Worm (Caenorhabditis elegans) whole organism, dauer: Measurements from ENCODE around the gene mutd-1.

Experiments
- unc-62 ChIP-seq: sonication (generic microtip); optimal IDR thresholded peaks from 2 replicates; lab custom pipeline; 2017; ENCODE audit warnings: missing biosample characterization, missing genetic modification reagents, missing genetic modification characterization

mutd-1 gene

DNA sequence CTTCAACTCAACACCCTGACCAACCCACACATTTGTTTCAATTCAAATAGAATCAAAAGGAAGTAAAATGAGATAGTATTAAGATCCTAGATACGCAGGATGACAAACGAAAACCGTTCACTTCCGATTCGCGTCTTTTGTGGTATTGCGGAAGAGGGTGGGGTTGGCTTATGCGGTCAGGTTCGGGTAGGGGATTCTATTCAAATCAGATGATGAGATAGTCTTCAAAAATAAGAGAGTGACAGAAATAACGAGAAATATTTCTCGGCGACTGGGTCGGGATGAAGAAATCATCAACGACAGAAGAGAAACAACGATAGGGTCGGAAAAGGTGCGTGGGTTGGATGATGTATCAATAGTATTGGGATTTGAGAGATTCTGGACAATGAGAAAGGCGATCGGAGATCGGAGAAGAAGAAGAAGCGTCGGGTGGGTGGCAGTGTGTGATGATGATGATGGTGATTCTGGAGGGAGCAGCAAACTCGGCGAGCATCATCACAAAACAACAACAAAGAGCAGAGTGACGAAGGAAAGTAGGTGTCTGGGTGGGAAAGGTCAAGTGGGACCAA, 38.4 kb downstream of the mutd-1 start:
- no peak for TF ChIP-seq unc-62 (GFP tag; lab: Kevin White, UChicago)

DNA sequence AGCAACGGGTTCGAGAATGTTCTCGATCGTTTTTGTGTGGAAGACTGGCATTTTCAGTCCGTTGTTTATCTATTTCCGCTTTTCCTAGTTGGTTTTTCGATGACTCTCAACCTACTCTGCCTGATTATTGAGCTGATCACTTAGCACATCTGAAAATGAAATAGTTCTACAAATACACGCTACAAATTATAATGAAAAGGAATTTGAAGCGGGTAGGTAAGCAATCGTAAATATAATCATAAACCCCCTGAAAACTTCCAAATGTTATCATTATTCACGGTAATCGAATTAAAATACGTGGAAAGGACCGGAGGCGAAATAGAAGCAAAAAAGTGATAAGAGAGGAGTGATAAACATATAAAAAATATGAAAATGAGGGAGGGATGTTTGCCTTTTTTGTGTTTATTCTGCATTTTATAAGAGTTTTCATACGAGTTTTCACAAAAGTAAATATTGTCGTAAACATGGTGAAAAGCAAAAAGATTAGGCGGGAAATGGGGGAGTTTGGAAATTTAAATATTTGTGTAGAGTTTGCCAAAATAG, 39.6 kb downstream of the mutd-1 start, which contains the start of gene deb-1:
Gene deb-1, minus strand, starts transcription at position 51 of the 543 bp plus-strand sequence.
- TF ChIP-seq unc-62 (GFP tag; lab: Kevin White, UChicago), result no peak

ce11 chrIV:7084632-7085160, 49.2 kb downstream of the mutd-1 start, which contains the start of gene rps-4:
TSS of gene rps-4 (minus strand) at chrIV:7084682.
- no peak for TF ChIP-seq unc-62 (GFP tag; lab: Kevin White, UChicago)

- no peak for TF ChIP-seq unc-62 (GFP tag; lab: Kevin White, UChicago)
Observed at ce11 chrIV:7083976-7084375, 49.9 kb downstream of the mutd-1 start.
